Worm (Caenorhabditis elegans): ENCODE data around the gene K11D12.14.

- no peak for TF ChIP-seq ama-1 (optimal IDR thresholded peaks at IDR 0.05)
- TF ChIP-seq tbx-11 (GFP tag; IDR thresholded peaks at IDR 0.05), result no peak
- no peak for TF ChIP-seq hmg-4 (GFP tag; optimal IDR thresholded peaks at IDR 0.05)
- TF ChIP-seq tra-4 (tag; optimal IDR thresholded peaks at IDR 0.05), result no peak
- TF ChIP-seq flt-1 (GFP tag; IDR thresholded peaks at IDR 0.05), result no peak
- TF ChIP-seq aly-1 (tag; optimal IDR thresholded peaks at IDR 0.05), result no peak
- TF ChIP-seq hmbx-1 (tag; optimal IDR thresholded peaks at IDR 0.05), result no peak
- no peak for TF ChIP-seq ets-7 (tag; optimal IDR thresholded peaks at IDR 0.05)
- no peak for TF ChIP-seq F13C5.2 (tag; optimal IDR thresholded peaks at IDR 0.05)
- no peak for TF ChIP-seq pes-1 (GFP tag; IDR thresholded peaks at IDR 0.05)
- no peak for TF ChIP-seq hnd-1 (tag; optimal IDR thresholded peaks at IDR 0.05)
- no peak for TF ChIP-seq ceh-36 (tag; optimal IDR thresholded peaks at IDR 0.05)
- TF ChIP-seq sea-1 (GFP tag; conservative IDR thresholded peaks at IDR 0.05), result no peak
- no peak for TF ChIP-seq tbx-37 (GFP tag; conservative IDR thresholded peaks at IDR 0.05)
Measured at ce11 chrV:5084957-5085465, 35.6 kb downstream of the K11D12.14 start, which contains the start of gene Y58A7A.4.
